Fruit fly (Drosophila melanogaster) whole organism, wandering third instar larva: ENCODE results near the gene CG7945.

ENCODE experiments used
- Abd-B ChIP-seq: fragments of >200 bp; optimal IDR thresholded peaks from 2 replicates; lab custom pipeline; 2017; ENCODE audit warnings: missing biosample characterization, missing genetic modification characterization
- CG32264 ChIP-seq: fragments of 200-800 bp; sonication (Bioruptor generic); optimal IDR thresholded peaks from 2 replicates; lab custom pipeline; 2016; ENCODE audit warnings: missing biosample characterization, missing genetic modification characterization
- CG9705 ChIP-seq: fragments of 200-800 bp; sonication (Bioruptor generic); optimal IDR thresholded peaks from 2 replicates; lab custom pipeline; 2018; ENCODE audit warnings: missing biosample characterization, mild to moderate bottlenecking, missing genetic modification characterization
- CrebA ChIP-seq: fragments of 200-800 bp; sonication (Bioruptor generic); optimal IDR thresholded peaks from 2 replicates; lab custom pipeline; 2016; ENCODE audit warnings: missing biosample characterization, mild to moderate bottlenecking, missing genetic modification characterization, borderline replicate concordance
- Dfd ChIP-seq: fragments of >200 bp; optimal IDR thresholded peaks from 2 replicates; lab custom pipeline; 2017; ENCODE audit warnings: missing biosample characterization, missing genetic modification characterization
- Dif ChIP-seq: fragments of 200-275, 200-300 bp; sonication (Bioruptor generic); optimal IDR thresholded peaks from 2 replicates; lab custom pipeline; 2018; ENCODE audit warnings: missing biosample characterization, missing genetic modification characterization; ENCODE audit not compliant: partially characterized antibody
- GATAd ChIP-seq: sonication (Bioruptor generic); optimal IDR thresholded peaks from 2 replicates; lab custom pipeline; 2016; ENCODE audit warnings: missing biosample characterization, missing genetic modification characterization
- HLH106 ChIP-seq: fragments of 200-800 bp; optimal IDR thresholded peaks from 3 replicates; lab custom pipeline; 2019; ENCODE audit warnings: missing biosample characterization, mild to moderate bottlenecking, missing genetic modification characterization, moderate library complexity
- Hnf4 ChIP-seq: fragments of 200-800 bp; sonication (Bioruptor generic); optimal IDR thresholded peaks from 2 replicates; lab custom pipeline; 2016; ENCODE audit warnings: missing biosample characterization, mild to moderate bottlenecking, missing genetic modification characterization
- Hr78 ChIP-seq: fragments of >200 bp; optimal IDR thresholded peaks from 2 replicates; lab custom pipeline; 2017; ENCODE audit warnings: missing biosample characterization, missing genetic modification characterization
- Jra ChIP-seq: sonication (Bioruptor generic); optimal IDR thresholded peaks from 2 replicates; lab custom pipeline; 2016; ENCODE audit warnings: missing biosample characterization, missing genetic modification characterization
- Myc ChIP-seq: fragments of >200 bp; optimal IDR thresholded peaks from 2 replicates; lab custom pipeline; 2017
- N ChIP-seq: fragments of >200 bp; optimal IDR thresholded peaks from 2 replicates; lab custom pipeline; 2018; ENCODE audit warnings: missing biosample characterization, missing external identifiers, missing genetic modification characterization
- OdsH ChIP-seq: fragments of 200-800 bp; sonication (Bioruptor generic); optimal IDR thresholded peaks from 2 replicates; lab custom pipeline; 2016; ENCODE audit warnings: missing biosample characterization, mild to moderate bottlenecking, missing genetic modification characterization
- Rel ChIP-seq, 2 experiments: fragments of 200-800 bp; sonication (Bioruptor generic) in 1 of 2; optimal IDR thresholded peaks; 2 replicates in 1 of 2; 3 replicates in 1 of 2; lab custom pipeline; 2016 to 2019; ENCODE audit warnings: mild to moderate bottlenecking in 2 of 2, missing biosample characterization in 2 of 2, missing genetic modification characterization in 2 of 2, moderate library complexity in 1 of 2
- Sp1 ChIP-seq: fragments of 200-800 bp; sonication (Bioruptor generic); optimal IDR thresholded peaks from 3 replicates; lab custom pipeline; 2019; ENCODE audit warnings: missing biosample characterization, mild to moderate bottlenecking, missing genetic modification characterization, moderate library complexity
- Vsx2 ChIP-seq: fragments of 200-300, 225-300 bp; sonication (Bioruptor generic); optimal IDR thresholded peaks from 2 replicates; lab custom pipeline; 2018; ENCODE audit warnings: missing biosample characterization, missing genetic modification characterization; ENCODE audit not compliant: partially characterized antibody
- br ChIP-seq: fragments of 200-800 bp; sonication (Bioruptor generic); optimal IDR thresholded peaks from 2 replicates; lab custom pipeline; 2016; ENCODE audit warnings: missing biosample characterization, missing genetic modification characterization
- brk ChIP-seq: fragments of 200-800 bp; sonication (Bioruptor generic); optimal IDR thresholded peaks from 2 replicates; lab custom pipeline; 2016; ENCODE audit warnings: missing biosample characterization, mild to moderate bottlenecking, missing genetic modification characterization
- dsf ChIP-seq: sonication (Bioruptor generic); optimal IDR thresholded peaks from 2 replicates; lab custom pipeline; 2016; ENCODE audit warnings: missing biosample characterization, missing genetic modification characterization, borderline replicate concordance
- ey ChIP-seq: fragments of 200-800 bp; sonication (Bioruptor generic); optimal IDR thresholded peaks from 2 replicates; lab custom pipeline; 2016; ENCODE audit warnings: missing biosample characterization, missing genetic modification characterization
- fru ChIP-seq: fragments of 200-800 bp; sonication (Bioruptor generic); optimal IDR thresholded peaks from 3 replicates; lab custom pipeline; 2016; ENCODE audit warnings: missing biosample characterization, mild to moderate bottlenecking, missing genetic modification characterization
- h ChIP-seq: fragments of 200-800 bp; sonication (Bioruptor generic); optimal IDR thresholded peaks from 3 replicates; lab custom pipeline; 2016; ENCODE audit warnings: missing biosample characterization, mild to moderate bottlenecking, missing genetic modification characterization
- lola ChIP-seq: fragments of >200 bp; optimal IDR thresholded peaks from 2 replicates; lab custom pipeline; 2017; ENCODE audit warnings: missing biosample characterization, missing genetic modification characterization
- psq ChIP-seq: fragments of 200-800 bp; sonication (Bioruptor generic); optimal IDR thresholded peaks from 3 replicates; lab custom pipeline; 2017; ENCODE audit warnings: missing biosample characterization, mild to moderate bottlenecking, missing genetic modification characterization, moderate library complexity
- rgr ChIP-seq: fragments of 200-800 bp; sonication (Bioruptor generic); optimal IDR thresholded peaks from 3 replicates; lab custom pipeline; 2016; ENCODE audit warnings: missing biosample characterization, mild to moderate bottlenecking, missing genetic modification characterization
- sage ChIP-seq: fragments of 200-800 bp; sonication (Bioruptor generic); optimal IDR thresholded peaks from 2 replicates; lab custom pipeline; 2016; ENCODE audit warnings: missing biosample characterization, mild to moderate bottlenecking, missing genetic modification characterization
- sv ChIP-seq: fragments of 200-800 bp; sonication (Bioruptor generic); optimal IDR thresholded peaks from 3 replicates; lab custom pipeline; 2016; ENCODE audit warnings: missing biosample characterization, missing genetic modification characterization
- tai ChIP-seq: sonication (Bioruptor generic); optimal IDR thresholded peaks from 2 replicates; lab custom pipeline; 2016; ENCODE audit warnings: missing biosample characterization, missing genetic modification characterization
- usp ChIP-seq: fragments of >200 bp; optimal IDR thresholded peaks from 2 replicates; lab custom pipeline; 2017; ENCODE audit warnings: missing biosample characterization, missing genetic modification characterization
- woc ChIP-seq: sonication (Bioruptor generic); optimal IDR thresholded peaks from 2 replicates; lab custom pipeline; 2016; ENCODE audit warnings: missing biosample characterization, mild to moderate bottlenecking, missing genetic modification characterization

The CG7945 gene

DNA sequence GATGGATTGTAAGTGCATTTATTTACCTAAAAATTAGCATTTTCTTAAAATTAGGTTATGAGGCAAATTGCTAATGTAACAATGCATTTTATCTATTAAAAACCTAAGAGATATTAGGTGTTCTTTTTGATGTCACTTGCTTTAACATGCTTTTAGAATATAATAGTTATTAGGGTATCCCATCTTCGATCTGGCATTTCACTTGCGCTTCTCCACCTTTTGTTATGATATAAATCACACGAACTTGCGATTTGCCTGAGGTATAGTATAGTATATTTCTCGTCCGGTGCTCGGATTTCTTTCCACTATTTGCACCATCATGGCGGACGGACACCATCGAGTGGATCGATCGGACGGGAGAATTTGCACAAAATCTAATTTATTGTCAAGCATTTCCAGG is 6.1 kb upstream of the CG7945 start:
- TF ChIP-seq ey (GFP tag; lab: Kevin White, UChicago), result no peak
- TF ChIP-seq Rel (GFP tag; optimal IDR thresholded peaks at IDR 0.05; lab: Kevin White, UChicago), result no peak
- no peak for TF ChIP-seq Rel (tag; optimal IDR thresholded peaks at IDR 0.05; lab: Kevin White, UChicago)
- TF ChIP-seq sv (GFP tag; lab: Kevin White, UChicago), result no peak
- no peak for TF ChIP-seq Dif (GFP tag; lab: Kevin White, UChicago)
- no peak for TF ChIP-seq Hnf4

DNA sequence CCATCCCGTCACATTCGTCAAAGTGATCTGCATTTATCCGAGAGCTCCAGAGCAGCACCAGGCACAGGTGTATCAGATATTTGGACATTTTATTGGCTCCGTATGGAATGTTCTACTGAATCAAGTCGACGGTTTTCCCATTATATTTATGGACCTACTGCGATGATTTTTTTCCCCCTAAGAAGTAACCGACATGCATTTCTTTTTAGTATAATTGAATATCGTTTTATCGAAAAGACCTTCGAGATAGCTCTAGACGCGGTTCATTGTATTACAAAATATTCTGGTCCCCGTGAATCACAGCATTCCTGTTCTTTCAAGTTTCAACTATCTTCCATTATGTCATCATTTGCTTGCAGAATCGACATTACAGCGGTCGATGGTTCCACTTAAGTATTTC is 5.2 kb upstream of the CG7945 start, which contains the start of gene obst-H:
Gene obst-H, minus strand, starts transcription at position 101 of the 400 bp plus-strand sequence.
- TF ChIP-seq tai (GFP tag; lab: Kevin White, UChicago), result no peak
- TF ChIP-seq Vsx2, result no peak
- TF ChIP-seq N (GFP tag; lab: Kevin White, UChicago), result no peak
- no peak for TF ChIP-seq brk (GFP tag; lab: Kevin White, UChicago)
- TF ChIP-seq HLH106, result no peak
- TF ChIP-seq lola (GFP tag; lab: Kevin White, UChicago), result no peak

DNA sequence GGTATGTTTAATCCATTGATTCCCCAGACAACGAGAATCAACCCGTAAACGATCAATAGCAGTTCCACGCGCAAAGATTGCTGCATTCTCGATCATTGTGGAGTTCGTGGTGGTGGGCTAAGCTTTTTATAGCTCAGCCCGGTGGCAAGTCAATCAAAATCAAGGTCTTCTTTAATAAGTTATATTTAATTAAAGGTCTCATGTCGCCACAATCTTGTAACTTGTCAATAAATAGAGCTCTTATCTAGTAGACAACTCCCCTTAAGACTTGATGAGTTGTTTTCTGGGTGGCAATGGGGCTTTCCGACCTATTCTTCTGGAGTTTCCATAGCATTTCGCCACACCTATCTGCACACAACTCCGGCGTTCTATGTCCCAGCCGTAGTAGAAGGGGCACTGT is 4.2 kb upstream of the CG7945 start, which contains the start of gene CG42728:
Gene CG42728, minus strand, starts transcription at position 101 of the 400 bp plus-strand sequence.
- TF ChIP-seq lola (GFP tag; lab: Kevin White, UChicago), result no peak

DNA sequence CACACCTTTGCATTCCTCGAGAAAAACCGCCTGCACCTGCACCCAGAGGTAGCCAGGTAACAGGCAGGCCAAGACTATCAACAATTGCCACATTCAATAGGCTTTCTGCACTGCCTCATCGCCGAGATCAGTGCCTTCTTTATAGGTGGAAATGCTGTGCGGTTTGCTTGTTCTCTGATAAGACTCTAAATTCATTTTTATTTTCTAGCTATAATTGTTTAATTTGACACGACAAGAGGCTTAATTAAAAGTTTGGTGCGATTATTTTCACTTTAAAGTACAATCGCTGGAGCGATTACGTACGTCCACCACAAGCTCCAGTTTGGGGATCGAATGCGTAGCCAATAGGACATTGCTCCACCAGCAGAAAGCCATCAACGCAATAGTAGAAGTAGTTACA is 3.5 kb upstream of the CG7945 start, which contains the start of gene CG42729:
Gene CG42729, minus strand, starts transcription at position 101 of the 400 bp plus-strand sequence.
- TF ChIP-seq Myc (lab: Kevin White, UChicago) (no peak), lola (GFP tag; lab: Kevin White, UChicago) (no peak), psq (no peak), rgr (GFP tag; lab: Kevin White, UChicago) (no peak), CG32264 (GFP tag; lab: Kevin White, UChicago) (no peak), GATAd (GFP tag; lab: Kevin White, UChicago) (no peak), Dif (GFP tag; lab: Kevin White, UChicago) (no peak), sage (GFP tag; lab: Kevin White, UChicago) (no peak), fru (GFP tag; lab: Kevin White, UChicago) (no peak), brk (GFP tag; lab: Kevin White, UChicago) (no peak), Jra (GFP tag; lab: Kevin White, UChicago) (no peak), Sp1 (GFP tag; lab: Kevin White, UChicago) (no peak), CG9705 (GFP tag; lab: Kevin White, UChicago) (no peak), h (GFP tag; lab: Kevin White, UChicago) (no peak)

DNA sequence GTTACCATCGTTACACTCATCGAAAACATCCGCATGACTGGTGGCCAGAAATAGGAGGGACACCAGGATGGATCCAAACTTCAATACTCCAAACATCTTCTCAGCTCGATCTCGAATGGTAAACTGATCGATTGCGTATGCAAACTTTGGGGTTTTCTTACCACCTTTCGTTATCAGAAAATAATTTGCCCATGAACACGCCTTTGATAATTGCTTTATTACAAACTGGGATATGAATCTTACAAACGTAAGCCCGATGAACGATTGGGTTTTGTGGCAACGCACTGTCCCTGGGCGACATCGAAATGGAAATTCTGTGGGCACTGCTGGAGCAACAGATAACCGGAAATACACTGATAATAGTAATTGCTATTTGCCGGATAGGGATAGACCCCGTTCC is 2.8 kb upstream of the CG7945 start, which contains the start of gene CG33985:
Gene CG33985, minus strand, starts transcription at position 101 of the 400 bp plus-strand sequence.
- TF ChIP-seq Abd-B (GFP tag; lab: Kevin White, UChicago), result no peak
- TF ChIP-seq Dfd (GFP tag; lab: Kevin White, UChicago), result no peak
- TF ChIP-seq br (GFP tag; lab: Kevin White, UChicago), result no peak
- TF ChIP-seq OdsH (GFP tag; lab: Kevin White, UChicago), result no peak
- no peak for TF ChIP-seq HLH106
- TF ChIP-seq Rel (GFP tag; optimal IDR thresholded peaks at IDR 0.05; lab: Kevin White, UChicago), result no peak
- TF ChIP-seq Rel (tag; optimal IDR thresholded peaks at IDR 0.05; lab: Kevin White, UChicago), result no peak
- TF ChIP-seq lola (GFP tag; lab: Kevin White, UChicago), result no peak
- no peak for TF ChIP-seq woc (GFP tag; lab: Kevin White, UChicago)
- no peak for TF ChIP-seq sv (GFP tag; lab: Kevin White, UChicago)
- TF ChIP-seq h (GFP tag; lab: Kevin White, UChicago), result no peak
- TF ChIP-seq GATAd (GFP tag; lab: Kevin White, UChicago), result no peak
- TF ChIP-seq CrebA (GFP tag; lab: Kevin White, UChicago), result no peak
- no peak for TF ChIP-seq Hr78 (GFP tag; lab: Kevin White, UChicago)
- no peak for TF ChIP-seq usp (GFP tag; lab: Kevin White, UChicago)

DNA sequence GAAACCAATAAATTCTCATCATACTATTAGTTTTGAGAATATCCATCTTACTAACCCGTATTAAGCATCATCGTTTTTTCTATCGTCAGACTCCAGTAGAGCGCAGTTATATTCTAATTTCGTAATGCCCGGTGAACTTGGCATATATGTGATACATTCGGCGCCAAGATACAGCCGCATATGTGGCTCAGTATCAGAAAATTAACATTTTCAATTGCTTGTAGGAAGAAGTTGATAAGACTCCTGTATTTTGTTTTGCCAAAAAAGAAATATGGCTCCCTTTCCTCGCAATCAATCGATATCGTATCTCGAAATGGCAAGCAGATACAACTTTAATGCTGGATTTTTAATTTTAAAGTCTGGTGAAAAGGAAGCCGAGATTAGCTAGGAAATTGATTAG is 1.2 kb upstream of the CG7945 start, which contains the start of gene CG33986:
Gene CG33986, minus strand, starts transcription at position 101 of the 400 bp plus-strand sequence.
- TF ChIP-seq Jra (GFP tag; lab: Kevin White, UChicago) (no peak), h (GFP tag; lab: Kevin White, UChicago) (no peak), ey (GFP tag; lab: Kevin White, UChicago) (no peak), dsf (no peak), sage (GFP tag; lab: Kevin White, UChicago) (no peak), brk (GFP tag; lab: Kevin White, UChicago) (no peak)
